Worm (Caenorhabditis elegans) whole organism, L4/young adult: ENCODE results near the gene Y17G7B.3.

ENCODE experiments used
- W03F9.2 ChIP-seq: fragments of 150-350 bp; optimal IDR thresholded peaks from 2 replicates; lab custom pipeline; 2014; ENCODE audit warnings: missing biosample characterization, missing genetic modification characterization
- dao-5 ChIP-seq: sonication (generic microtip); optimal IDR thresholded peaks from 2 replicates; lab custom pipeline; 2016; ENCODE audit warnings: missing genotype, missing genetic modification characterization, moderate library complexity, missing compliant biosample characterization

DNA sequence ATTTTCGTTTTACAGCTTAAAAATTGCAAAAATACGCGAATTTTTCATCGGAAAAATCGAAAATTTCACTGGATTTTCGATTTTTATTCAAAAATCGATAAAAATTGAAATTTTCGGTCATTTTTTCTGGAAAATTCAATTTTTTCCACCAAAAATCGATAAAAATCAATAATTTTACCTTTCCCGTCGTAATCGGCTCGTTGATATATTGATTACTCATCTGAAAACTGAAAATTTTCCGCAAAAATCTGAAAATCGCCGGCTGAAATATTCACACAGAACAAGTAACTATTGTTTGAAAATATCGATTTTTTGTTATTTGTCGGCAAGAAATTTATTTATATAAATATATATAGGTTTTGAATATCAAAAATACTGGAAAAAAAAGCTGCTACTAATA lies 47.7 kb downstream of the Y17G7B.3 start, which contains the start of gene cyn-16:
- no peak for TF ChIP-seq W03F9.2 (tag; lab: Kevin White, UChicago)
- TF ChIP-seq dao-5 (tag; lab: Kevin White, UChicago) = no peak
